Worm (Caenorhabditis elegans): ENCODE measurements around the gene F38E1.6.
A peak's percentile ranks its signal among the peaks of the same experiment; 100 is the strongest.

Gene F38E1.6

DNA sequence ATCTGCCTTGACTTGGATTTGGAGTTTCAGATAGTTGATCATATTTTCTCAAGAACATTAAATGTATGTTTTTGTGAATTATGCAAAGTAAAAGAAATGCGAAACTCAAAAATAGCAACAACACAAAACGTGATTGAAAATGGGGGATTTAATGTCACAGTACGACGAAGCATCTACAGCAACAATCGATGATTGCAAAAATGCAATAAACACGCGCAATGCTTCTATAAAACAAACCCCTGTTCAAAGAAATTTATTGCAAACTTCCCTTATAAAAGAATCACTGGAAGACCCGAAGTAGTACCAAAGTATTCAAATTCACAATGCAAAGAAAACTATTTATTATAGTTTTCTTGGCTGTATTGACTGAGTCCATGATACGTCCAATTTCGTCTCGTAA lies 41.8 kb upstream of the F38E1.6 start, which contains the start of gene clec-219:
Gene clec-219 (plus strand): TSS at position 301 of the 400 bp plus-strand sequence.
- no peak for TF ChIP-seq ekl-4 (GFP tag; IDR thresholded peaks at IDR 0.05)
- TF ChIP-seq Y53F4B.3 (GFP tag; IDR thresholded peaks at IDR 0.05): no peak
- no peak for TF ChIP-seq D2030.7 (GFP tag; IDR thresholded peaks at IDR 0.05)
- no peak for TF ChIP-seq lsy-27 (tag; optimal IDR thresholded peaks at IDR 0.05; ENCODE audit: borderline replicate concordance, insufficient read depth)
- no peak for TF ChIP-seq F55B11.4 (tag; optimal IDR thresholded peaks at IDR 0.05; ENCODE audit: borderline replicate concordance, insufficient read depth)
- TF ChIP-seq unc-130 (GFP tag; optimal IDR thresholded peaks at IDR 0.05): no peak
- TF ChIP-seq B0035.1 (tag; optimal IDR thresholded peaks at IDR 0.05): no peak
- no peak for TF ChIP-seq ceh-91 (GFP tag; IDR thresholded peaks at IDR 0.05)
- TF ChIP-seq lin-54 (GFP tag; optimal IDR thresholded peaks at IDR 0.05): no peak
- TF ChIP-seq lin-26 (GFP tag; IDR thresholded peaks at IDR 0.05): no peak
- TF ChIP-seq bed-1 (GFP tag; IDR thresholded peaks at IDR 0.05): no peak
- no peak for TF ChIP-seq lin-35 (GFP tag; optimal IDR thresholded peaks at IDR 0.05)
- no peak for TF ChIP-seq nhr-179 (tag; optimal IDR thresholded peaks at IDR 0.05)

DNA sequence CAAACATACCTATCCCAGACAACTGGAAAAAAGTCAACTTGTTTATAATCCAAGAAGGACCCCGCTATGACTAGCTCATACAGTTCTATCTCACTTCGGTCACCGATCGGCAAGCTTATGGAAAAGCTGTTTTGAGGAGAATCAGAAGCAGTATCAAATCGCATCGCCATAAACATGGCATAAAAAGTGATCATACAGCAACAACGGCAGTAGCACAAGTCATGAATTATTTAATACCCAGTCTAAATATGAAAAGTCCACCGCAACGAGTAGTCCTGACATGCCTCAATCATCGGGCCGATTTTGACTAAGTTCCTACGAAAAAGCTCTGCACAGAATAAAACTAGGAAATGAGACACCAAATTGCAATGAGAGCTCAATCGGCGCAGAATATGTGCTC lies 36.3 kb upstream of the F38E1.6 start:
- no peak for TF ChIP-seq rec-8 (tag; optimal IDR thresholded peaks at IDR 0.05)
- no peak for TF ChIP-seq fkh-3 (tag; optimal IDR thresholded peaks at IDR 0.05)
- no peak for TF ChIP-seq chd-7 (tag; optimal IDR thresholded peaks at IDR 0.05)
- no peak for TF ChIP-seq egl-44 (GFP tag; IDR thresholded peaks at IDR 0.05)
- TF ChIP-seq Y95B8A.8 (GFP tag; IDR thresholded peaks at IDR 0.05): no peak
- TF ChIP-seq athp-1 (tag; optimal IDR thresholded peaks at IDR 0.05): no peak
- TF ChIP-seq unc-130 (GFP tag; optimal IDR thresholded peaks at IDR 0.05): no peak
- no peak for TF ChIP-seq attf-3 (GFP tag; conservative IDR thresholded peaks at IDR 0.05)
- TF ChIP-seq ztf-3 (GFP tag; optimal IDR thresholded peaks at IDR 0.05): no peak
- TF ChIP-seq mcd-1 (GFP tag; IDR thresholded peaks at IDR 0.05): no peak
- no peak for TF ChIP-seq ccch-3 (GFP tag; optimal IDR thresholded peaks at IDR 0.05)
- TF ChIP-seq B0035.1 (tag; optimal IDR thresholded peaks at IDR 0.05): no peak
- no peak for TF ChIP-seq hmg-20 (GFP tag; IDR thresholded peaks at IDR 0.05)

DNA sequence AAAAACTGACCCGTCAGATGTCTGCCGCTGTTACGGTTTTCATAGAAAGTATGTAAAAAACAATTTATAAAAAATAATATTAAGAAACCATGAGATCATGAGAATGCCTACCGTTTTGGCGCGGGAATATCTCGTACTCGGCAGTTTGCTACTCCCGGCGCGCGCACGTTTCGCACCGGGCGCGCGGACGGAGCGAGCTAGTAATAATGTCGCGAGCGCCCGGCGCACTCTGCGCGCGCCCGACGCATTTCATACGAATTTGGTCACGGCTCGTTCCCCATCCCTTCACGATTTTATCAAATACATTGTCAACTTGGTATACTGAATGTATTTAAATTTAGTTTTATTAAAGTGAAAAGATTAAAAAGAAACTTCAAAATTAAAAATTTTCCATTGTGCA lies 34.0 kb upstream of the F38E1.6 start:
- TF ChIP-seq Y53F4B.3 (GFP tag; IDR thresholded peaks at IDR 0.05) (no peak), zfh-2 (GFP tag; conservative IDR thresholded peaks at IDR 0.05) (peak; percentile 63)

DNA sequence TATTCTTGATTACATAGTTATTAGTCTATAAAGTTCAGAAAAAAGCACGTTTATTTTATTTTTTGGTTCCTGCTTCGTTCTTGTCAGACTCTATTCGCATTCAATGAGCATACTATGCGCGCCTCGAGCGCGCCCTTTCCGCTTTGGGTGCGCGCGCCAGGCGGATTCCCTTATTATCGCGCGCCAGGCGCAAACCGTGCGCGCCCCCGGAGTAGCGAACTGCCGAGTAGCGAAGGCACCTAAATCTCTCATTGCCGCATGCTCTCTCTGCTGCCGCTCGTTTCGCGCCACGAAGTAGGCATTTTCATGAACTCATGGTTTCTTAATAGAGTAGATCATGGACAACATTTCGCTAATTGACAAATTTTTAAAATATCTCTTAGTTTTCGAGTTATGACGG lies 32.8 kb upstream of the F38E1.6 start:
- no peak for TF ChIP-seq let-526 (GFP tag; IDR thresholded peaks at IDR 0.05)
- peak; percentile 81 for TF ChIP-seq zfh-2 (GFP tag; conservative IDR thresholded peaks at IDR 0.05)
- no peak for TF ChIP-seq rcor-1 (GFP tag; IDR thresholded peaks at IDR 0.05)
- TF ChIP-seq ztf-28 (GFP tag; IDR thresholded peaks at IDR 0.05): no peak
- no peak for TF ChIP-seq ztf-22 (GFP tag; optimal IDR thresholded peaks at IDR 0.05)
- peak; percentile 72 for TF ChIP-seq madf-6 (GFP tag; IDR thresholded peaks at IDR 0.05)
- no peak for TF ChIP-seq chd-7 (tag; optimal IDR thresholded peaks at IDR 0.05)
- TF ChIP-seq tbp1 (GFP tag; optimal IDR thresholded peaks at IDR 0.05): no peak
- no peak for TF ChIP-seq somi-1 (GFP tag; optimal IDR thresholded peaks at IDR 0.05)
- TF ChIP-seq ceh-27 (GFP tag; optimal IDR thresholded peaks at IDR 0.05): no peak
- TF ChIP-seq aptf-3 (GFP tag; IDR thresholded peaks at IDR 0.05): 0 out of 2 replicates have a peak, but pooled peaks have one; percentile 53
- no peak for TF ChIP-seq ceh-40 (GFP tag; IDR thresholded peaks at IDR 0.05)
- no peak for TF ChIP-seq F22D6.2 (tag; optimal IDR thresholded peaks at IDR 0.05)
- TF ChIP-seq madf-8 (GFP tag; conservative IDR thresholded peaks at IDR 0.05): peak; percentile 35; the same call in 1 of the 2 replicates
- no peak for TF ChIP-seq lin-40 (tag; optimal IDR thresholded peaks at IDR 0.05)
- no peak for TF ChIP-seq tbx-9 (tag; optimal IDR thresholded peaks at IDR 0.05; ENCODE audit: borderline replicate concordance)
- TF ChIP-seq Y53F4B.3 (GFP tag; IDR thresholded peaks at IDR 0.05): no peak
- no peak for TF ChIP-seq ztf-6 (GFP tag; IDR thresholded peaks at IDR 0.05)
- TF ChIP-seq nhr-27 (tag; optimal IDR thresholded peaks at IDR 0.05): no peak
- TF ChIP-seq repo-1 (tag; optimal IDR thresholded peaks at IDR 0.05): no peak
- TF ChIP-seq hmg-1.2 (GFP tag; IDR thresholded peaks at IDR 0.05): peak; percentile 60; the same call in 1 of the 2 replicates
- peak; percentile 79; the same call in 1 of the 2 replicates for TF ChIP-seq egrh-3 (GFP tag; IDR thresholded peaks at IDR 0.05)
- no peak for TF ChIP-seq ceh-58 (GFP tag; IDR thresholded peaks at IDR 0.05)

Measured in whole organism, young adult.